Fruit fly (Drosophila melanogaster) whole organism, embryonic: Measurements from ENCODE around the gene CG32590.

ENCODE experiments used
- B-H2 ChIP-seq: fragments of 200-800 bp; sonication (Bioruptor generic); optimal IDR thresholded peaks from 2 replicates; lab custom pipeline; 2018; ENCODE audit warnings: missing biosample characterization, mild to moderate bottlenecking, missing genetic modification characterization
- Bgb ChIP-seq: fragments of 200-800 bp; sonication (Bioruptor generic); IDR thresholded peaks from 2 replicates; pipeline ENCODE4 v1.3.6; 2022; ENCODE audit warnings: missing biosample characterization, missing genetic modification characterization; ENCODE audit not compliant: partially characterized antibody
- BtbVII ChIP-seq: fragments of 200-800 bp; sonication (Bioruptor generic); optimal IDR thresholded peaks from 3 replicates; lab custom pipeline; 2017; ENCODE audit warnings: missing biosample characterization, mild to moderate bottlenecking, missing genetic modification characterization
- CG10274 ChIP-seq: fragments of 200-800 bp; sonication (Bioruptor generic); optimal IDR thresholded peaks from 3 replicates; lab custom pipeline; 2017; ENCODE audit warnings: missing biosample characterization, mild to moderate bottlenecking, missing genetic modification characterization
- CG10431 ChIP-seq: fragments of 200-800 bp; sonication (Bioruptor generic); optimal IDR thresholded peaks from 3 replicates; lab custom pipeline; 2018; ENCODE audit warnings: missing biosample characterization, mild to moderate bottlenecking, missing genetic modification characterization
- CG11247 ChIP-seq: fragments of 200-800 bp; sonication (Bioruptor generic); IDR thresholded peaks from 2 replicates; pipeline ENCODE4 v1.3.6; 2022; ENCODE audit warnings: missing biosample characterization, missing genetic modification characterization
- CG11398 ChIP-seq: fragments of 200-800 bp; sonication (Bioruptor generic); optimal IDR thresholded peaks from 2 replicates; lab custom pipeline; 2016; ENCODE audit warnings: missing biosample characterization, missing genetic modification characterization
- CG11723 ChIP-seq: fragments of 200-800 bp; sonication (Bioruptor generic); optimal IDR thresholded peaks from 2 replicates; lab custom pipeline; 2017; ENCODE audit warnings: missing biosample characterization, mild to moderate bottlenecking, missing genetic modification characterization
- CG14014 ChIP-seq: fragments of 200-800 bp; sonication (Bioruptor generic); IDR thresholded peaks from 2 replicates; pipeline ENCODE4 v1.3.6; 2022; ENCODE audit warnings: missing biosample characterization, missing genetic modification characterization
- CG14050 ChIP-seq: fragments of 200-800 bp; sonication (Bioruptor generic); IDR thresholded peaks from 3 replicates; pipeline ENCODE4 v1.3.6; 2022; ENCODE audit warnings: missing biosample characterization, missing genetic modification characterization
- CG14667 ChIP-seq: fragments of 200-800 bp; sonication (Bioruptor generic); IDR thresholded peaks from 2 replicates; pipeline ENCODE4 v1.3.6; 2022; ENCODE audit warnings: missing biosample characterization, missing genetic modification characterization
- CG17385 ChIP-seq: fragments of 200-800 bp; sonication (Bioruptor generic); optimal IDR thresholded peaks from 3 replicates; lab custom pipeline; 2018; ENCODE audit warnings: missing biosample characterization, mild to moderate bottlenecking, missing genetic modification characterization
- CG1832 ChIP-seq: fragments of 200-800 bp; sonication (Bioruptor generic); optimal IDR thresholded peaks from 2 replicates; lab custom pipeline; 2017; ENCODE audit warnings: missing biosample characterization, mild to moderate bottlenecking, missing genetic modification characterization, inconsistent platforms
- CG34422 ChIP-seq: fragments of 200-800 bp; sonication (Bioruptor generic); IDR thresholded peaks from 3 replicates; pipeline ENCODE4 v1.3.6; 2022; ENCODE audit warnings: missing biosample characterization, missing genetic modification characterization
- CG6854 ChIP-seq: fragments of 200-800 bp; sonication (Bioruptor generic); optimal IDR thresholded peaks from 3 replicates; lab custom pipeline; 2017; ENCODE audit warnings: missing biosample characterization, mild to moderate bottlenecking, missing genetic modification characterization
- CG7372 ChIP-seq: fragments of 200-800 bp; sonication (Bioruptor generic); IDR thresholded peaks from 2 replicates; pipeline ENCODE4 v1.3.6; 2022; ENCODE audit warnings: missing biosample characterization, missing genetic modification characterization
- CG7556 ChIP-seq: fragments of 200-800 bp; sonication (Bioruptor generic); optimal IDR thresholded peaks from 2 replicates; lab custom pipeline; 2017; ENCODE audit warnings: missing biosample characterization, mild to moderate bottlenecking, missing genetic modification characterization
- CG7839 ChIP-seq: fragments of 200-800 bp; sonication (Bioruptor generic); optimal IDR thresholded peaks from 3 replicates; lab custom pipeline; 2018; ENCODE audit warnings: missing biosample characterization, mild to moderate bottlenecking, missing genetic modification characterization, moderate library complexity
- CG7963 ChIP-seq: fragments of 200-800 bp; sonication (Bioruptor generic); IDR thresholded peaks from 3 replicates; pipeline ENCODE4 v1.3.6; 2022; ENCODE audit warnings: missing biosample characterization, missing genetic modification characterization; ENCODE audit not compliant: partially characterized antibody
- Deaf1 ChIP-seq: fragments of 200-800 bp; optimal IDR thresholded peaks from 3 replicates; lab custom pipeline; 2019; ENCODE audit warnings: missing biosample characterization, mild to moderate bottlenecking, missing genetic modification characterization, moderate library complexity
- Elba2 ChIP-seq: fragments of 200-800 bp; sonication (Bioruptor generic); optimal IDR thresholded peaks from 3 replicates; lab custom pipeline; 2016; ENCODE audit warnings: missing biosample characterization, missing genetic modification characterization
- H2.0 ChIP-seq: fragments of 200-800 bp; sonication (Bioruptor generic); IDR thresholded peaks from 2 replicates; pipeline ENCODE4 v1.3.6; 2022; ENCODE audit warnings: missing biosample characterization, missing genetic modification characterization
- Hey ChIP-seq: fragments of 200-800 bp; sonication (Bioruptor generic); optimal IDR thresholded peaks from 3 replicates; lab custom pipeline; 2018; ENCODE audit warnings: missing biosample characterization, mild to moderate bottlenecking, missing genetic modification characterization
- Hr3 ChIP-seq: fragments of 200-800 bp; sonication (Bioruptor generic); optimal IDR thresholded peaks from 3 replicates; lab custom pipeline; 2016; ENCODE audit warnings: missing biosample characterization, missing genetic modification characterization
- Hr51 ChIP-seq, 2 experiments: fragments of 200-800 bp; sonication (Bioruptor generic); optimal IDR thresholded peaks; 2 replicates in 1 of 2; 3 replicates in 1 of 2; lab custom pipeline; 2016 to 2018; ENCODE audit warnings: missing biosample characterization in 2 of 2, missing genetic modification characterization in 2 of 2, mild to moderate bottlenecking in 1 of 2, moderate library complexity in 1 of 2
- MTF-1 ChIP-seq: fragments of 200-800 bp; sonication (Bioruptor generic); optimal IDR thresholded peaks from 2 replicates; lab custom pipeline; 2018; ENCODE audit warnings: missing biosample characterization, mild to moderate bottlenecking, missing genetic modification characterization, borderline replicate concordance
- Sry-β ChIP-seq: fragments of 200-800 bp; sonication (Bioruptor generic); optimal IDR thresholded peaks from 2 replicates; lab custom pipeline; 2018; ENCODE audit warnings: missing biosample characterization, mild to moderate bottlenecking, missing genetic modification characterization, moderate library complexity
- ac ChIP-seq: fragments of 200-800 bp; sonication (Bioruptor generic); optimal IDR thresholded peaks from 3 replicates; lab custom pipeline; 2017; ENCODE audit warnings: missing biosample characterization, mild to moderate bottlenecking, missing genetic modification characterization
- br ChIP-seq: fragments of >200 bp; optimal IDR thresholded peaks from 2 replicates; lab custom pipeline; 2017
- cas ChIP-seq: fragments of 200-800 bp; sonication (Bioruptor generic); IDR thresholded peaks from 2 replicates; pipeline ENCODE4 v1.3.6; 2022; ENCODE audit warnings: missing biosample characterization, missing genetic modification characterization
- crp ChIP-seq, 2 experiments: fragments of 200-800 bp; sonication (Bioruptor generic); optimal IDR thresholded peaks; 2 replicates in 1 of 2; 3 replicates in 1 of 2; lab custom pipeline; 2017; ENCODE audit warnings: missing biosample characterization in 2 of 2, missing genetic modification characterization in 2 of 2, mild to moderate bottlenecking in 1 of 2, moderate library complexity in 1 of 2
- dimm ChIP-seq: fragments of 200-800 bp; sonication (Bioruptor generic); IDR thresholded peaks from 2 replicates; pipeline ENCODE4 v1.3.6; 2022; ENCODE audit warnings: missing biosample characterization, missing genetic modification characterization
- eve ChIP-seq, 2 experiments: fragments of >200 bp; optimal IDR thresholded peaks; 2 replicates each; lab custom pipeline; 2017; ENCODE audit warnings: missing biosample characterization in 2 of 2, missing genetic modification characterization in 2 of 2
- eyg ChIP-seq: fragments of 200-800 bp; sonication (Bioruptor generic); optimal IDR thresholded peaks from 3 replicates; lab custom pipeline; 2016; ENCODE audit warnings: missing biosample characterization, missing genetic modification characterization
- fd64A ChIP-seq: fragments of 200-800 bp; sonication (Bioruptor generic); optimal IDR thresholded peaks from 3 replicates; lab custom pipeline; 2018; ENCODE audit warnings: missing biosample characterization, mild to moderate bottlenecking, missing genetic modification characterization
- gce ChIP-seq: fragments of 200-800 bp; sonication (Bioruptor generic); IDR thresholded peaks from 3 replicates; pipeline ENCODE4 v1.3.6; 2022; ENCODE audit warnings: missing biosample characterization, missing genetic modification characterization
- grn ChIP-seq: fragments of 200-800 bp; sonication (Bioruptor generic); optimal IDR thresholded peaks from 3 replicates; lab custom pipeline; 2017; ENCODE audit warnings: missing biosample characterization, missing genetic modification characterization
- h ChIP-seq: fragments of >200 bp; optimal IDR thresholded peaks from 2 replicates; lab custom pipeline; 2017
- inv ChIP-seq: fragments of 200-800 bp; sonication (Bioruptor generic); IDR thresholded peaks from 2 replicates; pipeline ENCODE4 v1.3.6; 2022; ENCODE audit warnings: missing biosample characterization, missing genetic modification characterization; ENCODE audit not compliant: partially characterized antibody
- lov ChIP-seq, 2 experiments: fragments of 200-800 bp in 1 of 2; fragments of >200 bp in 1 of 2; sonication (Bioruptor generic) in 1 of 2; IDR thresholded peaks in 1 of 2; optimal IDR thresholded peaks in 1 of 2; 2 replicates in 1 of 2; 3 replicates in 1 of 2; pipeline versions ENCODE4 v1.3.6 to Lab custom; 2017 to 2022; ENCODE audit warnings: missing biosample characterization in 1 of 2, missing genetic modification characterization in 1 of 2
- nmo ChIP-seq: fragments of 200-800 bp; sonication (Bioruptor generic); optimal IDR thresholded peaks from 2 replicates; lab custom pipeline; 2018; ENCODE audit warnings: missing biosample characterization, mild to moderate bottlenecking, missing genetic modification characterization, moderate library complexity
- odd ChIP-seq: fragments of 200-800 bp; sonication (Bioruptor generic); optimal IDR thresholded peaks from 2 replicates; lab custom pipeline; 2017; ENCODE audit warnings: missing biosample characterization, mild to moderate bottlenecking, missing genetic modification characterization
- otp ChIP-seq: fragments of 200-800 bp; sonication (Bioruptor generic); IDR thresholded peaks from 3 replicates; pipeline ENCODE4, ENCODE4 v1.3.6; 2022; ENCODE audit warnings: missing biosample characterization, missing genetic modification characterization
- run ChIP-seq: fragments of 200-800 bp; sonication (Bioruptor generic); optimal IDR thresholded peaks from 3 replicates; lab custom pipeline; 2018; ENCODE audit warnings: missing biosample characterization, mild to moderate bottlenecking, missing genetic modification characterization
- tll ChIP-seq, 2 experiments: fragments of 200-800 bp in 1 of 2; fragments of >200 bp in 1 of 2; sonication (Bioruptor generic) in 1 of 2; optimal IDR thresholded peaks; 2 replicates each; lab custom pipeline; 2017 to 2019; ENCODE audit warnings: missing biosample characterization in 2 of 2, missing genetic modification characterization in 2 of 2, mild to moderate bottlenecking in 1 of 2, moderate library complexity in 1 of 2
- trem ChIP-seq: fragments of 200-800 bp; optimal IDR thresholded peaks from 3 replicates; lab custom pipeline; 2019; ENCODE audit warnings: missing biosample characterization, mild to moderate bottlenecking, missing genetic modification characterization, moderate library complexity
- trh ChIP-seq: fragments of 200-800 bp; sonication (Bioruptor generic); optimal IDR thresholded peaks from 2 replicates; lab custom pipeline; 2016; ENCODE audit warnings: missing biosample characterization, missing genetic modification characterization
- z ChIP-seq: fragments of 200-800 bp; sonication (Bioruptor generic); IDR thresholded peaks from 3 replicates; pipeline ENCODE4 v1.3.6; 2022; ENCODE audit warnings: missing biosample characterization, missing genetic modification characterization
- zen ChIP-seq: fragments of 200-800 bp; sonication (Bioruptor generic); optimal IDR thresholded peaks from 3 replicates; lab custom pipeline; 2018; ENCODE audit warnings: missing biosample characterization, mild to moderate bottlenecking, missing genetic modification characterization, moderate library complexity

The CG32590 gene

dm6 chrX:14882536-14883118 is 43.7 kb upstream of the CG32590 start, which contains the start of the genes CG45064 and CG45065 (continued):
- TF ChIP-seq Hey (no peak), dimm (GFP tag; lab: Robert Waterston, UW) (peak; percentile 70), otp (GFP tag; lab: Robert Waterston, UW) (peak; percentile 81; the same call in 2 of the 3 replicates), eve (GFP tag; optimal IDR thresholded peaks at IDR 0.05; lab: Kevin White, UChicago) (peak in 1 of 2 experiments; percentile 95), tll (GFP tag; optimal IDR thresholded peaks at IDR 0.05; lab: Kevin White, UChicago) (no peak), inv (GFP tag; lab: Robert Waterston, UW) (no peak), Elba2 (GFP tag; lab: Kevin White, UChicago) (no peak), MTF-1 (GFP tag; lab: Kevin White, UChicago) (peak; percentile 62), Hr51 (GFP tag; optimal IDR thresholded peaks at IDR 0.05; lab: Kevin White, UChicago) (peak; percentile 15 to 92), zen (tag; lab: Kevin White, UChicago) (no peak), CG1832 (GFP tag; lab: Kevin White, UChicago) (no peak), Hr3 (GFP tag; lab: Kevin White, UChicago) (peak; percentile 76), cas (GFP tag; lab: Robert Waterston, UW) (no peak), lov (optimal IDR thresholded peaks at IDR 0.05; lab: Kevin White, UChicago) (no peak), lov (GFP tag; IDR thresholded peaks at IDR 0.05; lab: Robert Waterston, UW) (no peak; the same call in 1 of the 3 replicates), br (lab: Kevin White, UChicago) (no peak), ac (GFP tag; lab: Kevin White, UChicago) (no peak), CG14050 (GFP tag; lab: Robert Waterston, UW) (peak; percentile 82), CG34422 (GFP tag; lab: Robert Waterston, UW) (no peak), run (tag; lab: Kevin White, UChicago) (peak; percentile 84), gce (peak; percentile 81), CG7372 (peak; percentile 53; the same call in 1 of the 2 replicates), CG6854 (GFP tag; lab: Kevin White, UChicago) (peak; percentile 73), CG10274 (GFP tag; lab: Kevin White, UChicago) (peak; percentile 50), CG14667 (GFP tag; lab: Robert Waterston, UW) (peak; percentile 46; the same call in 1 of the 2 replicates), CG14014 (peak; percentile 62), CG11398 (GFP tag; lab: Kevin White, UChicago) (peak; percentile 75), H2.0 (GFP tag; lab: Robert Waterston, UW) (peak; percentile 85), odd (GFP tag; lab: Kevin White, UChicago) (peak; percentile 80), eyg (GFP tag; lab: Kevin White, UChicago) (peak; percentile 52), CG7963 (GFP tag; lab: Robert Waterston, UW) (no peak), h (lab: Kevin White, UChicago) (no peak), BtbVII (GFP tag; lab: Kevin White, UChicago) (peak; percentile 66), CG7839 (tag; lab: Kevin White, UChicago) (peak; percentile 89), CG11723 (peak; percentile 78), trh (GFP tag; lab: Kevin White, UChicago) (peak; percentile 16), Bgb (GFP tag; lab: Robert Waterston, UW) (no peak), Deaf1 (tag; lab: Kevin White, UChicago) (peak; percentile 75), crp (GFP tag; optimal IDR thresholded peaks at IDR 0.05; lab: Kevin White, UChicago) (peak in 1 of 2 experiments; percentile 31), CG10431 (GFP tag; lab: Kevin White, UChicago) (peak; percentile 70), fd64A (peak; percentile 75), z (GFP tag; lab: Robert Waterston, UW) (no peak), grn (GFP tag; lab: Kevin White, UChicago) (peak; percentile 2), Sry-β (GFP tag; lab: Kevin White, UChicago) (peak; percentile 32), CG7556 (GFP tag; lab: Kevin White, UChicago) (peak; percentile 84), nmo (GFP tag; lab: Kevin White, UChicago) (peak; percentile 90), CG11247 (peak; percentile 56; the same call in 1 of the 2 replicates), B-H2 (no peak), trem (tag; lab: Kevin White, UChicago) (peak; percentile 61), CG17385 (GFP tag; lab: Kevin White, UChicago) (peak; percentile 79)
